Worm (Caenorhabditis elegans) whole organism, L2 larva: ENCODE measurements around the gene oac-5.
A peak's percentile ranks its signal among the peaks of the same experiment; 100 is the strongest.

Experiments
- C34F6.9 ChIP-seq: fragments of 150-350 bp; optimal IDR thresholded peaks from 2 replicates; lab custom pipeline; 2014; ENCODE audit warnings: missing biosample characterization, missing genetic modification characterization
- R02D3.7 ChIP-seq: fragments of 150-350 bp; optimal IDR thresholded peaks from 2 replicates; lab custom pipeline; 2014; ENCODE audit warnings: missing biosample characterization, missing genetic modification characterization
- Y55F3AM.14 ChIP-seq: fragments of 200-800 bp; sonication (Bioruptor generic); optimal IDR thresholded peaks from 2 replicates; lab custom pipeline; 2018; ENCODE audit warnings: mild to moderate bottlenecking, missing genetic modification characterization, missing compliant biosample characterization
- ama-1 ChIP-seq: fragments of 150-350 bp; optimal IDR thresholded peaks from 2 replicates; lab custom pipeline; 2018; ENCODE audit warnings: inconsistent platforms
- crh-2 ChIP-seq: sonication (generic microtip); optimal IDR thresholded peaks from 2 replicates; lab custom pipeline; 2017; ENCODE audit warnings: missing biosample characterization, missing genetic modification characterization
- fos-1 ChIP-seq: fragments of 150-350 bp; optimal IDR thresholded peaks from 2 replicates; lab custom pipeline; 2014; ENCODE audit warnings: missing biosample characterization, missing genetic modification characterization
- lin-11 ChIP-seq: fragments of 150-350 bp; sonication (generic microtip); optimal IDR thresholded peaks from 2 replicates; lab custom pipeline; 2014; ENCODE audit warnings: missing biosample characterization, missing genetic modification characterization, inconsistent platforms, mixed read lengths
- lin-13 ChIP-seq: fragments of 150-350 bp; optimal IDR thresholded peaks from 2 replicates; lab custom pipeline; 2014; ENCODE audit warnings: missing biosample characterization, missing genetic modification reagents, missing genetic modification characterization
- lsy-2 ChIP-seq, 2 experiments: fragments of 150-350 bp in 1 of 2; sonication (generic microtip) in 1 of 2; optimal IDR thresholded peaks; 2 replicates each; lab custom pipeline; 2014 to 2017; ENCODE audit warnings: missing biosample characterization in 2 of 2, missing genetic modification characterization in 2 of 2
- mbf-1 ChIP-seq: sonication (generic microtip); optimal IDR thresholded peaks from 2 replicates; lab custom pipeline; 2017; ENCODE audit warnings: missing biosample characterization, missing genetic modification characterization
- nhr-12 ChIP-seq: fragments of 150-350 bp; optimal IDR thresholded peaks from 2 replicates; lab custom pipeline; 2014; ENCODE audit warnings: missing biosample characterization, missing genetic modification characterization
- nhr-129 ChIP-seq: fragments of 150-350 bp; optimal IDR thresholded peaks from 2 replicates; lab custom pipeline; 2014; ENCODE audit warnings: missing biosample characterization, missing genetic modification characterization
- nhr-21 ChIP-seq: fragments of 150-350 bp; optimal IDR thresholded peaks from 2 replicates; lab custom pipeline; 2014; ENCODE audit warnings: missing biosample characterization, missing genetic modification characterization
- nhr-23 ChIP-seq: fragments of 150-350 bp; optimal IDR thresholded peaks from 2 replicates; lab custom pipeline; 2014; ENCODE audit warnings: missing biosample characterization, missing genetic modification reagents, missing genetic modification characterization
- nhr-25 ChIP-seq: fragments of 150-350 bp; sonication (generic microtip); optimal IDR thresholded peaks from 3 replicates; lab custom pipeline; 2014; ENCODE audit warnings: missing biosample characterization, missing genetic modification characterization
- skn-1 ChIP-seq: sonication (generic microtip); optimal IDR thresholded peaks from 2 replicates; lab custom pipeline; 2017; ENCODE audit warnings: missing biosample characterization, missing genetic modification characterization
- sma-9 ChIP-seq, 2 experiments: fragments of 150-350 bp in 1 of 2; sonication (generic microtip) in 1 of 2; optimal IDR thresholded peaks; 2 replicates each; lab custom pipeline; 2014 to 2016; ENCODE audit warnings: missing genetic modification characterization in 2 of 2, mild to moderate bottlenecking in 1 of 2, missing biosample characterization in 1 of 2, missing compliant biosample characterization in 1 of 2, missing genetic modification reagents in 1 of 2, moderate library complexity in 1 of 2
- unc-55 ChIP-seq: fragments of 150-350 bp; sonication (generic microtip); optimal IDR thresholded peaks from 3 replicates; lab custom pipeline; 2014; ENCODE audit warnings: missing biosample characterization, missing genetic modification reagents, missing genetic modification characterization
- unc-62 ChIP-seq: fragments of 150-350 bp; optimal IDR thresholded peaks from 2 replicates; lab custom pipeline; 2014; ENCODE audit warnings: missing biosample characterization, missing genetic modification reagents, missing genetic modification characterization
- ztf-11 ChIP-seq: sonication (generic microtip); optimal IDR thresholded peaks from 2 replicates; lab custom pipeline; 2017; ENCODE audit warnings: missing biosample characterization, missing genetic modification characterization
- ztf-4 ChIP-seq: fragments of 150-350 bp; optimal IDR thresholded peaks from 2 replicates; lab custom pipeline; 2014; ENCODE audit warnings: missing biosample characterization, missing genetic modification characterization

The oac-5 gene

DNA sequence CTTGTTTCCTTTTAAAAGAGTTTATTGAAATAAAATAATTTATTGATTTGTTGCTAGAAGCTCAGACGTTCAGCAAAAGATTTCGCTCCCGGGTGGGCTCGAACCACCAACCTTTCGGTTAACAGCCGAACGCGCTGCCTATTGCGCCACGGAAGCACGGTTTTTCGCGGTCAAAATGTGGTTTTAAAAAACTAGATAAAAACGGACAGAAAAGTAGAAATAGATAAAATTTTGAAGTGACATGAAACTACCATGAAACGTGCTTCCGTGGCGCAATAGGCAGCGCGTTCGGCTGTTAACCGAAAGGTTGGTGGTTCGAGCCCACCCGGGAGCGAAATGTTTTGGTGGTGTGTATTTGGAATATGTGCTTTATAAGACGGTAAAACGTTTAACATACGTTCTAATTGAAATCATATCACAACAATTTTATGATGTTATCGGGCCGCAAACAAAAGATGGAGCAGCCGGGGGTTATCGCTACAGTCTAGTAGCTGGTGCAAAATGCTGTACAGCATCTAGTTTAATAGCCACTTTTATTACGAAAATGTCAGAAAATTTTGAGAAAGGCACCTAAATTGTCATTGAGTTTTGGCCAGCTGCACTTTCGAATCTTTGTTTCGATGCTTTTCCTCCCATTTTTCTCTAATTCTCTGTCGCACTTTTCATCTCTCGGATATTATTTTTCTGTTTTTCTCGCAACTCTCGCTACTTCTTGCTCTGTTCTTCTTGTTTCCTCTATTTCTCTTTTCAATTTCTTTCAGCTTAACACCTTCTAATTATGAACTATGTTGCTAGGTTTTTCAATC lies 46.0 kb downstream of the oac-5 start, which contains the start of gene slc-9B.2:
Gene slc-9B.2 (plus strand): TSS at position 756 of the 806 bp plus-strand sequence.
- peak; percentile 63 for TF ChIP-seq unc-55 (GFP tag; lab: Kevin White, UChicago)
- TF ChIP-seq, all 48 proteins: peak for 1; not testable (repeated sequence) for 47

- TF ChIP-seq fos-1 (tag; lab: Kevin White, UChicago) (peak; percentile 8), nhr-23 (tag; lab: Kevin White, UChicago) (no peak), crh-2 (peak; percentile 15), C34F6.9 (tag; lab: Kevin White, UChicago) (no peak), skn-1 (tag; lab: Kevin White, UChicago) (no peak), nhr-25 (tag; lab: Kevin White, UChicago) (no peak), nhr-21 (tag; lab: Kevin White, UChicago) (no peak), ama-1 (lab: Kevin White, UChicago) (no peak), ztf-4 (tag; lab: Kevin White, UChicago) (no peak), mbf-1 (tag; lab: Kevin White, UChicago) (no peak), unc-62 (GFP tag; lab: Kevin White, UChicago) (no peak), lin-11 (no peak), R02D3.7 (tag; lab: Kevin White, UChicago) (no peak), Y55F3AM.14 (GFP tag; lab: Kevin White, UChicago) (no peak), lin-13 (no peak), nhr-129 (tag; lab: Kevin White, UChicago) (no peak), nhr-12 (tag; lab: Kevin White, UChicago) (no peak), ztf-11 (tag; lab: Kevin White, UChicago) (no peak), lsy-2 (tag; optimal IDR thresholded peaks at IDR 0.05; lab: Kevin White, UChicago) (no peak), sma-9 (GFP tag; optimal IDR thresholded peaks at IDR 0.05; lab: Kevin White, UChicago) (peak; percentile 48), sma-9 (tag; optimal IDR thresholded peaks at IDR 0.05; lab: Kevin White, UChicago) (no peak)
Measured at ce11 chrV:16342258-16342618, 49.7 kb downstream of the oac-5 start, which contains the start of gene nhr-193. Gene nhr-193 (plus strand): TSS chrV:16342308.
